Worm (Caenorhabditis elegans) whole organism, L3 larva: ENCODE measurements around the gene F35H10.10.

Experiments used
- R02D3.7 ChIP-seq: fragments of 150-350 bp; optimal IDR thresholded peaks from 2 replicates; lab custom pipeline; 2014; ENCODE audit warnings: missing biosample characterization, missing genetic modification characterization
- ZK546.5 ChIP-seq: sonication (generic microtip); optimal IDR thresholded peaks from 2 replicates; lab custom pipeline; 2017; ENCODE audit warnings: missing biosample characterization, missing genetic modification characterization
- aly-2 ChIP-seq: fragments of 150-350 bp; optimal IDR thresholded peaks from 2 replicates; lab custom pipeline; 2014; ENCODE audit warnings: missing biosample characterization, missing genetic modification characterization
- ama-1 ChIP-seq: fragments of 150-350 bp; optimal IDR thresholded peaks from 2 replicates; lab custom pipeline; 2018
- ceh-16 ChIP-seq: sonication (generic microtip); optimal IDR thresholded peaks from 2 replicates; lab custom pipeline; 2017; ENCODE audit warnings: missing biosample characterization, missing genetic modification characterization
- ceh-28 ChIP-seq: fragments of 150-350 bp; optimal IDR thresholded peaks from 2 replicates; lab custom pipeline; 2014; ENCODE audit warnings: missing biosample characterization, missing genetic modification reagents, missing genetic modification characterization
- ceh-82 ChIP-seq: fragments of 150-350 bp; optimal IDR thresholded peaks from 2 replicates; lab custom pipeline; 2014; ENCODE audit warnings: missing biosample characterization, missing genetic modification characterization
- egl-27 ChIP-seq: sonication (generic microtip); optimal IDR thresholded peaks from 4 replicates; lab custom pipeline; 2017; ENCODE audit warnings: missing biosample characterization, missing genetic modification reagents, missing genetic modification characterization
- egl-5 ChIP-seq: fragments of 150-350 bp; optimal IDR thresholded peaks from 2 replicates; lab custom pipeline; 2017; ENCODE audit warnings: missing biosample characterization, missing genetic modification reagents, missing genetic modification characterization, inconsistent platforms
- elt-2 ChIP-seq: sonication (generic microtip); optimal IDR thresholded peaks from 2 replicates; lab custom pipeline; 2016; ENCODE audit warnings: missing genetic modification reagents, mild to moderate bottlenecking, missing genetic modification characterization, missing compliant biosample characterization
- elt-3 ChIP-seq, 3 experiments: fragments of 150-350 bp in 1 of 3; sonication (generic microtip) in 2 of 3; optimal IDR thresholded peaks; 2 replicates in 2 of 3; 4 replicates in 1 of 3; lab custom pipeline; 2014 to 2017; ENCODE audit warnings: missing biosample characterization in 3 of 3, missing genetic modification characterization in 3 of 3
- fkh-10 ChIP-seq: sonication (generic microtip); optimal IDR thresholded peaks from 2 replicates; lab custom pipeline; 2017; ENCODE audit warnings: missing biosample characterization, missing genetic modification reagents, missing genetic modification characterization
- fkh-2 ChIP-seq: fragments of 150-350 bp; optimal IDR thresholded peaks from 2 replicates; lab custom pipeline; 2014; ENCODE audit warnings: missing biosample characterization, missing genetic modification reagents, missing genetic modification characterization
- hmg-11 ChIP-seq: sonication (generic microtip); optimal IDR thresholded peaks from 2 replicates; lab custom pipeline; 2016; ENCODE audit warnings: missing genetic modification characterization, missing compliant biosample characterization
- jun-1 ChIP-seq: fragments of 150-350 bp; optimal IDR thresholded peaks from 2 replicates; lab custom pipeline; 2014; ENCODE audit warnings: missing biosample characterization, missing genetic modification reagents, missing genetic modification characterization
- lin-15B ChIP-seq: fragments of 150-350 bp; optimal IDR thresholded peaks from 2 replicates; lab custom pipeline; 2014; ENCODE audit warnings: missing biosample characterization, missing genetic modification characterization
- lin-39 ChIP-seq: fragments of 150-350 bp; optimal IDR thresholded peaks from 2 replicates; lab custom pipeline; 2018; ENCODE audit warnings: missing biosample characterization, missing genetic modification reagents, missing genetic modification characterization
- mml-1 ChIP-seq: fragments of 150-350 bp; sonication (generic microtip); optimal IDR thresholded peaks from 3 replicates; lab custom pipeline; 2014; ENCODE audit warnings: missing biosample characterization, missing genetic modification characterization
- nfya-1 ChIP-seq: sonication (generic microtip); optimal IDR thresholded peaks from 2 replicates; lab custom pipeline; 2017; ENCODE audit warnings: missing genetic modification characterization, mild to moderate bottlenecking, missing compliant biosample characterization, antibody characterized with exemption, moderate library complexity; ENCODE audit not compliant: insufficient read depth
- nhr-11 ChIP-seq: fragments of 150-350 bp; optimal IDR thresholded peaks from 2 replicates; lab custom pipeline; 2014; ENCODE audit warnings: missing biosample characterization, missing genetic modification characterization
- nhr-12 ChIP-seq: fragments of 150-350 bp; optimal IDR thresholded peaks from 2 replicates; lab custom pipeline; 2014; ENCODE audit warnings: missing biosample characterization, missing genetic modification characterization
- nhr-23 ChIP-seq: fragments of 150-350 bp; optimal IDR thresholded peaks from 2 replicates; lab custom pipeline; 2014; ENCODE audit warnings: missing biosample characterization, missing genetic modification reagents, missing genetic modification characterization
- nhr-237 ChIP-seq: fragments of 150-350 bp; optimal IDR thresholded peaks from 2 replicates; lab custom pipeline; 2014; ENCODE audit warnings: missing biosample characterization, missing genetic modification characterization
- nhr-25 ChIP-seq: sonication (generic microtip); optimal IDR thresholded peaks from 2 replicates; lab custom pipeline; 2017; ENCODE audit warnings: missing biosample characterization, missing genetic modification characterization
- nhr-28 ChIP-seq: fragments of 150-350 bp; optimal IDR thresholded peaks from 2 replicates; lab custom pipeline; 2014; ENCODE audit warnings: missing biosample characterization, missing genetic modification characterization
- nhr-77 ChIP-seq: fragments of 150-350 bp; optimal IDR thresholded peaks from 2 replicates; lab custom pipeline; 2014; ENCODE audit warnings: missing biosample characterization, missing genetic modification characterization
- pha-4 ChIP-seq: fragments of 150-350 bp; optimal IDR thresholded peaks from 2 replicates; lab custom pipeline; 2014; ENCODE audit warnings: missing biosample characterization, missing genetic modification reagents, missing genetic modification characterization
- pqm-1 ChIP-seq: fragments of 150-350 bp; optimal IDR thresholded peaks from 2 replicates; lab custom pipeline; 2017; ENCODE audit warnings: missing biosample characterization, missing genetic modification characterization, inconsistent platforms
- snpc-4 ChIP-seq: fragments of 150-350 bp; optimal IDR thresholded peaks from 2 replicates; lab custom pipeline; 2014; ENCODE audit warnings: missing biosample characterization, missing genetic modification characterization
- tbx-2 ChIP-seq: sonication (generic microtip); optimal IDR thresholded peaks from 2 replicates; lab custom pipeline; 2016; ENCODE audit warnings: mild to moderate bottlenecking, missing genetic modification characterization, missing compliant biosample characterization
- unc-62 ChIP-seq: fragments of 150-350 bp; sonication (generic microtip); optimal IDR thresholded peaks from 4 replicates; lab custom pipeline; 2014; ENCODE audit warnings: missing biosample characterization, missing genetic modification reagents, missing genetic modification characterization

Gene F35H10.10

ce11 chrIV:8312846-8313245 is at the start of gene F35H10.10:
Gene F35H10.10 (minus strand): TSS chrIV:8312946.
- TF ChIP-seq elt-3 (tag; optimal IDR thresholded peaks at IDR 0.05; lab: Kevin White, UChicago) (no peak), nhr-23 (tag; lab: Kevin White, UChicago) (peak; percentile 21)

ce11 chrIV:8360817-8361216 is 48.1 kb upstream of the F35H10.10 start, which contains the start of gene sqv-1:
Gene sqv-1 (plus strand): TSS chrIV:8361117.
- TF ChIP-seq nhr-77 (tag; lab: Kevin White, UChicago) (no peak), pha-4 (peak; percentile 41)

- TF ChIP-seq lin-15B (tag; lab: Kevin White, UChicago) (peak; percentile 23), elt-2 (tag; lab: Kevin White, UChicago) (no peak), nfya-1 (peak; percentile 31), nhr-77 (tag; lab: Kevin White, UChicago) (no peak), pqm-1 (tag; lab: Kevin White, UChicago) (peak; percentile 29)
Measured at ce11 chrIV:8359716-8360407, 47.1 kb upstream of the F35H10.10 start, which contains the start of gene D2096.5. Gene D2096.5 (minus strand): TSS chrIV:8359766.

DNA sequence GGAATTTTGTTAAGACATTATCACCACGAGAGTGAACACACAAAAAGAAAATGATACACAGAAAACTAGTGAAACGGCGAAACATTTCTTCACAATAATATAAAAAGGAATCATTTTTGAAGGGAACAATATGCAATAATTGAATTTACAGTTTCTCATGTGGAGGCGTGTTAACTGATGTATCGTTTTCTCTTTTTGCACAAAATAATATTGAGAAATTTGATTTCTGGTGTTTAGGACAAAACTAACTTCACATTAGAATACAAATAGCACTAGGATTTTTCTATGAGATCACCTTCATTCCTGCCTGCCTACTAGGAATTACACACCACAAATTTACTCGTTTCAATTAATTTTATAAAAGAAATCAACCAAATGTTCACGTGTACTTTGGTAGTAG is 45.7 kb upstream of the F35H10.10 start, which contains the start of gene D2096.13:
Gene D2096.13, minus strand, starts transcription at position 101 of the 400 bp plus-strand sequence.
- TF ChIP-seq lin-39, result no peak
- no peak for TF ChIP-seq nfya-1
- no peak for TF ChIP-seq elt-2 (tag; lab: Kevin White, UChicago)
- TF ChIP-seq pha-4, result no peak
- no peak for TF ChIP-seq nhr-23 (tag; lab: Kevin White, UChicago)
- no peak for TF ChIP-seq R02D3.7
- no peak for TF ChIP-seq unc-62 (GFP tag; lab: Kevin White, UChicago)

ce11 chrIV:8357299-8357698 is 44.6 kb upstream of the F35H10.10 start:
- TF ChIP-seq fkh-2 (tag; lab: Kevin White, UChicago) (no peak), snpc-4 (tag; lab: Kevin White, UChicago) (no peak), ceh-82 (tag; lab: Kevin White, UChicago) (no peak), tbx-2 (tag; lab: Kevin White, UChicago) (no peak), nfya-1 (no peak), nhr-25 (tag; lab: Kevin White, UChicago) (no peak), mml-1 (tag; lab: Kevin White, UChicago) (no peak), elt-3 (tag; optimal IDR thresholded peaks at IDR 0.05; lab: Kevin White, UChicago) (no peak), nhr-237 (no peak), aly-2 (tag; lab: Kevin White, UChicago) (no peak), fkh-10 (GFP tag; lab: Kevin White, UChicago) (no peak), elt-2 (tag; lab: Kevin White, UChicago) (no peak), ceh-28 (tag; lab: Kevin White, UChicago) (no peak), hmg-11 (tag; lab: Kevin White, UChicago) (no peak), egl-27 (no peak), egl-5 (tag; lab: Kevin White, UChicago) (no peak), ceh-16 (tag; lab: Kevin White, UChicago) (no peak), ama-1 (no peak), nhr-11 (tag; lab: Kevin White, UChicago) (no peak)

DNA sequence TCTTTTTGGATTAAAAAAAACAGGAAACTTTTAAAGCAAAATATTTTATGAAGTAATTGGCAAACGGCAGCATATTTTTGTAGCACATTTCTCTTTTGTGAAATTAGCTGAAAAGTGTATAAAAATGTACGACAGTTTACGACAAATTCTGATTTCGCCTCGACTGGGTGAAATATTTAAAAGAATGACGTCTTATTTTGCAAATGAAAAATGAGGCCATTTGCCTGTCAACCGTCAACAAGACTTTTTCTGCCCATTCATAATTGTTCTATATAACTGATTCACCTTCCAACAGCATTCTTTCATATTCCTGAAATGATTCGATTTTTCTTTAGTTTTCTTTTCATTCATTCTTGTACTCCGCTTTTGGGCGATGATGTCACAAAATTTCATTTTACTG is 42.8 kb upstream of the F35H10.10 start, which contains the start of the genes F17E9.2 and col-116:
Gene F17E9.2, plus strand, starts transcription at position 301 of the 400 bp plus-strand sequence.
Gene col-116, plus strand, starts transcription at position 315 of the 400 bp plus-strand sequence.
- no peak for TF ChIP-seq tbx-2 (tag; lab: Kevin White, UChicago)
- no peak for TF ChIP-seq nhr-28 (tag; lab: Kevin White, UChicago)
- TF ChIP-seq elt-3 (tag; optimal IDR thresholded peaks at IDR 0.05; lab: Kevin White, UChicago), result no peak
- no peak for TF ChIP-seq ZK546.5 (tag; lab: Kevin White, UChicago)
- TF ChIP-seq unc-62 (GFP tag; lab: Kevin White, UChicago), result no peak
- TF ChIP-seq lin-39, result no peak
- no peak for TF ChIP-seq jun-1 (tag; lab: Kevin White, UChicago)
- TF ChIP-seq nhr-237, result no peak
- TF ChIP-seq nhr-12 (tag; lab: Kevin White, UChicago), result no peak
- TF ChIP-seq, all 47 proteins: peak for 0
